Fruit fly (Drosophila melanogaster): Measurements from ENCODE around the gene subdued.

subdued gene

DNA sequence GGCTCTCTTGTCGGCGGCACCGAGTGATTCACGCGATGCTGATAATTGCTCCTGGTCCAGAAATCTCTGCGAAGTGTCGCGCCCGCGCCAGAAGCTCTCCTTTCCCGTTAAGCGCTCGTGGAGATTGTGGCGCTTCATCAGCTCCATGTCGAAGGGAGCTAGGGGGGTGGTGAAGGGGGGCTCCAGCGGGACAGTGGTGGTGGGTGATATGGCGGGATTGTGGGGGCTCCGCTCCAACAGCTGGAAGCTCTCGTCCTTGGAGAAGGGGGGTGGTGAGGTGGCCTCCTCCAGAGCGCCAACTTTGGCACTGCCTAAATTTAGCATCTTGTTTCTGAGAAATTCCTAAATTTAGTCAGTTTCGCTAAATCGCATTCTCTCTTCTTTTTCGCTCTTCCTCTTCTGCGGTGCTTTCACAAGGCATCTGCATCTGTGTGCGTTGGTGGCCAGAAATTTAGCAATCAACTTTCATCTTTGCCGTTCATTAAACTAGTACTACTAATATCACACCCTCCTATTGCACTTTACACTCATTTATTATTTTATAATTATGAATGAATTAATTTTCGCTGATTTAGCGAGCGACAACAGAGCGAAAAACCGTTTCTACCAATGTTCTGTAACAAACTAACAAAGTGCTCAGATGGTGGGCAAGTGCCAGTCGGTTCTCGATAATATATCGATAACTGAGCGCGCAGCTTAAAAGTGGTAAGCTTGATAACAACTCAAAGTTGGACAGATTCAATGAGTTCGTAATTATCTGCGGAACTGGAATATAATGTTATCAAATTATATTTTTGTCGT, at the start of gene subdued:
Gene subdued (minus strand): TSS at position 631 of the 801 bp plus-strand sequence.
- TF ChIP-seq pan (optimal IDR thresholded peaks at IDR 0.05) (no peak), EcR (GFP tag; optimal IDR thresholded peaks at IDR 0.05) (no peak), Dll (optimal IDR thresholded peaks at IDR 0.05) (no peak), usp (GFP tag; optimal IDR thresholded peaks at IDR 0.05) (no peak), psq (optimal IDR thresholded peaks at IDR 0.05) (no peak), CG8478 (optimal IDR thresholded peaks at IDR 0.05) (no peak)

DNA sequence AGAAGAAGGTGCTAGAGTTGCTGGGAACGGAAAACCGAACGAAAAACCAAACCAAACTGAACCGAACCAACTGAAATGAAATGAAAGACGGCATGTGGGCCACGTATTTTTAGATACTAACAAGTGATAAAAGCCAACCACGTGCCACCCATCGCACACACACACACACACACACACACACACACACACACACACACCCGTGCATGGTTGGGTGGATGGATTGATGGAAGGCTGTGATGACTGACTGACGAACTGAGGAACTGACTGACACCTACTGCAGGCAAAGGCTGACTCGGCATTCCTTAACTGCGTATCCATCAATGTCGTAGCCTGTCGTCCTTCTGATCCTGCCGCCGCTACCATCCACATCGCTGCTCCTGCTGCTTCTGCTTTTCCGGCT, 39.9 kb upstream of the subdued start:
- no peak for TF ChIP-seq usp (GFP tag; optimal IDR thresholded peaks at IDR 0.05)
- no peak for TF ChIP-seq psq (optimal IDR thresholded peaks at IDR 0.05)
- no peak for TF ChIP-seq EcR (GFP tag; optimal IDR thresholded peaks at IDR 0.05)
- TF ChIP-seq Dll (optimal IDR thresholded peaks at IDR 0.05): no peak
- no peak for TF ChIP-seq CG8478 (optimal IDR thresholded peaks at IDR 0.05)
- TF ChIP-seq pan (optimal IDR thresholded peaks at IDR 0.05): no peak

DNA sequence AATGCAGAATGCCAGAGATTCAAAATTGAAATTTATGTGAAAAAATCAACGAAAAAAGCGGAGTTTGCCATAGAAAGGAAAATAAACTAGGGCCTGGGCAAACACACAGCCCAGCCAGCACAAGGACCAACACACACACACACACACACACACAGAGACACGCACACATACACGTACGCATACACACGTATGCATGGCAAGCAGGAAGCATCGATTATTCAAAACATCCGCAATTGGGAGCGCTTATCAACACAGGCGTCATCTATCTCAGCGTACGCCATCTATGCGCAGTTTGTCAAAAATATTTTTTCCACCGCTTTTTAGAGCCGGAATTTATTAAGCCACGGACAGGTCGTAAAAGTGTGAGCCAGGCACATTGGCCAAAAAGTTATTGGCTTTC, 37.3 kb upstream of the subdued start:
- no peak for TF ChIP-seq usp (GFP tag; optimal IDR thresholded peaks at IDR 0.05)
- TF ChIP-seq EcR (GFP tag; optimal IDR thresholded peaks at IDR 0.05): no peak
- TF ChIP-seq CG8478 (optimal IDR thresholded peaks at IDR 0.05): no peak
- TF ChIP-seq Dll (optimal IDR thresholded peaks at IDR 0.05): no peak
- no peak for TF ChIP-seq pan (optimal IDR thresholded peaks at IDR 0.05)
- TF ChIP-seq psq (optimal IDR thresholded peaks at IDR 0.05): no peak

DNA sequence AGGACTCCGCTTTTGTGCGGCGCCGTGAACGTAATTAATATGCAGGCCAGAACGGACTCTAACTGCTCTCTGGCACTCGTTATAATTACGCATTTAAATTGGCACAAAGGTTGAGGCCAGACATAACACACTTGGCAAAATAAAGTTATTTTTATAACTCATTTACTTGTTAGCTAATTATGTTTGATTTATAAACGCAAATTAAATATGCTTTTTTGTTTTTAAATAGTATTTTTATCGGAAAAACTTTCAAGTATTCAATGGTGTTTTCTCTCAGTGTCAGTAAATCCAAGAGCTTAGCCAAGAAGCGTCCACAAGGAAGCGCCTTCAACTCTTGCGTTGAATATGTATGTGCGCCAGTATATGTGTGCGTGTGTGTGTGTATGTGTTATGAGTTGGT, 30.4 kb upstream of the subdued start:
- TF ChIP-seq CG8478 (optimal IDR thresholded peaks at IDR 0.05) (no peak), EcR (GFP tag; optimal IDR thresholded peaks at IDR 0.05) (no peak), pan (optimal IDR thresholded peaks at IDR 0.05) (no peak), psq (optimal IDR thresholded peaks at IDR 0.05) (no peak), Dll (optimal IDR thresholded peaks at IDR 0.05) (no peak), usp (GFP tag; optimal IDR thresholded peaks at IDR 0.05) (no peak)

DNA sequence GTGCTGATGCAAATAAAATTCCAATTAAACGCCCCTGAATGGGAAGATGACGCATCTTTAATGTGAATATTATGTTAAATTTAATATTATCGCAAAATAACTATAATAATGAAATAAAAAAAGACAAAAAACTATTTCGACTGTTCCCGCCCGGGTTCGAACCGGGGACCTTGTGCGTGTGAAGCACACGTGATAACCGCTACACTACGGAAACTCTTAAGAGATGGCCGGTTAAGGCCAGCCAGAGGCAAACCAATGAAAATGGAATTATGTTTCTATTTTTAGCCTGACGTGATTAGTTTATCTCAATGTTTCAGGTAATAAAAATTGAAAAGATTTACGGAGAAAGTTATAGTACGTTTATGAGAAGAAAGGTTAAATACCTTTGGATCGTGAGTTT, 29.6 kb upstream of the subdued start:
- TF ChIP-seq EcR (GFP tag; optimal IDR thresholded peaks at IDR 0.05): no peak
- no peak for TF ChIP-seq psq (optimal IDR thresholded peaks at IDR 0.05)
- TF ChIP-seq pan (optimal IDR thresholded peaks at IDR 0.05): no peak
- TF ChIP-seq usp (GFP tag; optimal IDR thresholded peaks at IDR 0.05): no peak

DNA sequence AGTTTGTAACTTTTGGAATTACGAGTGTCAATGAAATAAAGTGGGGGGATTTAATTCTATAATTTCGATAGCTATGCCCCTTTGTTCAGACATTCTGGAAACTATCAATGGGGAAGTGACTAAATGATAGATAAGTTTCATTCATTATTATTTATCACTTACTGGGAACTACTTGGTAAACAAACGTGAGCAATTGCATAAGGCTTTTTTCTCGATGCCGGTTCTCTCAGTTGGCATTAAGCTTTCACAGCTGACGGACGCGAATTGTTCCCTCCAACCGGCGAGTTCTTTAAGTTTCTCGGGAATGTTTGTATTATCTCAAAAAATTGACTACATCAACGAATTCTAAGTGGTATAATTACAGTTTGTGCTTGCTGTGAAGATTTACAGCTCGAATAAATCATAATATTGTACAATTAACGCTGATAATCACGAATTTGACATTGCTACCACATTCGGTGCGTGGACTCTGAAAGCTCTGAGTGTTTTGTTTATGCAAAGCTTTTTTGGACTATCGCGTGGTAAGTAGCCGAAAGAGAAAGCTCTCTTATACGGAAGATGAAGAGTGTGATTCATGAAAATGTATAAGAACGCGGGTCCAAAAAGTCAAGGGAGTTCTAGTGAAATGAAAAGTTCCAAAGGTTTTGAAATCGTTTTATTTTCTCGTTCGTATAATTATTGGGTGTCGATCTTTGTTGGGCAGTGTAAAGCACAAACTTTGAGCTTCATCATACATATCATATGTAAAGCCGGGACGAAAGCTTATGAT, 28.9 kb upstream of the subdued start, which contains the start of gene Naam:
Gene Naam (plus strand): TSS at position 228 of the 769 bp plus-strand sequence.
- no peak for TF ChIP-seq CG8478 (optimal IDR thresholded peaks at IDR 0.05)
- no peak for TF ChIP-seq psq (optimal IDR thresholded peaks at IDR 0.05)
- TF ChIP-seq usp (GFP tag; optimal IDR thresholded peaks at IDR 0.05): no peak
- TF ChIP-seq Dll (optimal IDR thresholded peaks at IDR 0.05): no peak
- no peak for TF ChIP-seq pan (optimal IDR thresholded peaks at IDR 0.05)
- TF ChIP-seq EcR (GFP tag; optimal IDR thresholded peaks at IDR 0.05): no peak

DNA sequence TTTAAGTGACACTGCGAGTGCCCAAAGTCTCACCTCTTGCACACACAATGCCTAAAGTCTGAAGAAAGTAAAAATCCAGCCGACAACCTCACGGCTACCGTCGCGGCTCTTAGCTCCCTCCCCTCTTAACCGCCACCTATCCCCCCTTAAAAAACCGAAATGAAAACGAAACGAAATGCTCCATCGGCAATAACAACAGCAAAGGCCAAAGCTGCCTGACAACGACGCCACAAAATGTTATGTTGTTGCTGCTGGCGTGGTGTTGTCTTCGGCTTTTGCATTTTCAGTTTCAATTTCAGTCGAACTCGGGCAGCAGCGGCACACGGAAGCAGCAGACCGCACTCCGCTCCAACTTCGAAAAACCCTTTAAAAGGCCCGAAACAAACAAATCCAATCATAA, 22.2 kb upstream of the subdued start, which contains the start of gene CG7432:
Gene CG7432 (plus strand): TSS at position 295 of the 400 bp plus-strand sequence.
- no peak for TF ChIP-seq EcR (GFP tag; optimal IDR thresholded peaks at IDR 0.05)
- no peak for TF ChIP-seq pan (optimal IDR thresholded peaks at IDR 0.05)
- TF ChIP-seq usp (GFP tag; optimal IDR thresholded peaks at IDR 0.05): no peak
- no peak for TF ChIP-seq psq (optimal IDR thresholded peaks at IDR 0.05)
- TF ChIP-seq Dll (optimal IDR thresholded peaks at IDR 0.05): no peak

DNA sequence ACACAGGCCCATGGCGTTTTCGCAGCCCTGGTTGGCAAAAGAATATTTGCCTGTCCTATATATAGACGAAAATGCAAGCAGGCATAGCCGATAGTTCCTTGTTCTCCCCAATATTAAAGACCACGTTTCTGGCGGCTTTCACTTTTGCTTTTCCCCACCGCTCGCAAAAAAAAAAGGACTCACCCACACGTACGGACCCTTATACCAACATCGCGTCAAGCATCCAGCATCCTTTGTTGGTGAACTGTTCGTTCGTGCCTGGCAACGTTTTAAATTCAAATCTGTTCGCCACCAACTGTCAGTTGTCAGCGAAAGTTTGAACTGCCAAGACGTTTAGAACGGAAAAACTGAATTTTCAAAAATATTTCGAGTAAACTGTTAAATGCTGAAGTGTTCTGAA, 16.9 kb upstream of the subdued start, which contains the start of gene ort:
Gene ort (plus strand): TSS at position 301 of the 400 bp plus-strand sequence.
- no peak for TF ChIP-seq Dll (optimal IDR thresholded peaks at IDR 0.05)
- TF ChIP-seq EcR (GFP tag; optimal IDR thresholded peaks at IDR 0.05): no peak
- TF ChIP-seq CG8478 (optimal IDR thresholded peaks at IDR 0.05): no peak
- no peak for TF ChIP-seq usp (GFP tag; optimal IDR thresholded peaks at IDR 0.05)
- TF ChIP-seq psq (optimal IDR thresholded peaks at IDR 0.05): no peak
- no peak for TF ChIP-seq pan (optimal IDR thresholded peaks at IDR 0.05)

DNA sequence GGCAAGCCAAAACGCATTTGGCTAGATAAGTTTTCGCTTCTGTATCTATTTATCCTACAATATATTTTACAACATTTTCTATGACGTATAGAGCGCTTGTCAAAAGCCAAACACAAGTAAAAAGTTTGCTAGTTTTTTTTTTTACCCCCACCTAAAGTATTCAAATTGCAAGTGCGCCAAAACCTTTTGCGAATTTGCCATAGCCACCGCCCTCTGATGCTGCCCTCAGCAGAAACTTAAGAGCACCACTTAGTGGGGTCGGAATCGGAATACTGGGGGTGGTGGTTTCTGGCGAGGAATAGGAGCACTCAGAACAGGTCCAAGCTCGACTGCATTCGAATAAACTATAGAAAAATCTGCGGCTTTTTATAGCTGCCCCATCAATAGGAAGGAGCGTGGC, 15.2 kb upstream of the subdued start, which contains the start of gene CG6184:
Gene CG6184 (minus strand): TSS at position 101 of the 400 bp plus-strand sequence.
- no peak for TF ChIP-seq psq (optimal IDR thresholded peaks at IDR 0.05)
- TF ChIP-seq EcR (GFP tag; optimal IDR thresholded peaks at IDR 0.05): no peak
- no peak for TF ChIP-seq CG8478 (optimal IDR thresholded peaks at IDR 0.05)
- TF ChIP-seq pan (optimal IDR thresholded peaks at IDR 0.05): no peak
- no peak for TF ChIP-seq Dll (optimal IDR thresholded peaks at IDR 0.05)
- no peak for TF ChIP-seq usp (GFP tag; optimal IDR thresholded peaks at IDR 0.05)

DNA sequence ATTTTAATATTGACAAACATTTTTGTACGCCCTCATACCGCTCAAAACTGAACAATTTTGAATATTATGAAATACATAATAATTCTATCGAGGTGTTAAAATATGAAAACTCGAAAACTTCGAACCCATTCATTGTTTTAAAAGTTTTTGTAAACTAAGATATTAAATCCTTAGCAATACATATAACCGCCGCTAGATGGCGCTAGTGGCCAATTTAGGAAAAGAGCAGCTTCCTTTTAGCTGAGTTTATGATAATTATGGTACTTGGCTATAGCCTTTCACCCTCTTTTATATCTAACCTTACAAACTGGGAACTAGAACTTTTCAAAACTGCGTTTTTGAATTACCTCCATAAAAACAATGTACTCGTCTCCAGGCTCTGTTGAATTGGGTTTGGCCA, 14.7 kb upstream of the subdued start:
- TF ChIP-seq usp (GFP tag; optimal IDR thresholded peaks at IDR 0.05) (no peak), EcR (GFP tag; optimal IDR thresholded peaks at IDR 0.05) (no peak), Dll (optimal IDR thresholded peaks at IDR 0.05) (no peak), CG8478 (optimal IDR thresholded peaks at IDR 0.05) (no peak), psq (optimal IDR thresholded peaks at IDR 0.05) (no peak), pan (optimal IDR thresholded peaks at IDR 0.05) (no peak)

DNA sequence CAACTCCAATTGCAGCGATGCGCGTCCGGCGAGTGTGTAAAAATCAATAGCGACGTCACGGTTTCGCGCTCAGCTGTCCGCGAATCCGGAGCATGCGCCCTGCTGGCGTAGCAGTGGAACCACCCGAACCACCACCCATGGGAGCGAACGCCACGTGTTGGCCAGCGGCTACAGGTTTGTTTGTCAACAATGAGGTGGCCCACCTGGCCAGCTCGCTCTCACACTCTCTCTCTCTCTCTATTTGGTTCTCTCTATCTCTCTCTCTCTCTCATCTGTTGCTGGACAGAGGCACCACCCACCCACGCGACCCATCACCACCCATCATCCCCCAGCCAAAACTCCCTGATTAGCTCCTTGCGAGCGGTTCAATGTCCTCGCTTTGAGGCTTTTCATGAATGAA, 13.9 kb upstream of the subdued start:
- no peak for TF ChIP-seq pan (optimal IDR thresholded peaks at IDR 0.05)
- no peak for TF ChIP-seq usp (GFP tag; optimal IDR thresholded peaks at IDR 0.05)
- TF ChIP-seq CG8478 (optimal IDR thresholded peaks at IDR 0.05): no peak
- TF ChIP-seq EcR (GFP tag; optimal IDR thresholded peaks at IDR 0.05): no peak
- TF ChIP-seq Dll (optimal IDR thresholded peaks at IDR 0.05): no peak
- no peak for TF ChIP-seq psq (optimal IDR thresholded peaks at IDR 0.05)

DNA sequence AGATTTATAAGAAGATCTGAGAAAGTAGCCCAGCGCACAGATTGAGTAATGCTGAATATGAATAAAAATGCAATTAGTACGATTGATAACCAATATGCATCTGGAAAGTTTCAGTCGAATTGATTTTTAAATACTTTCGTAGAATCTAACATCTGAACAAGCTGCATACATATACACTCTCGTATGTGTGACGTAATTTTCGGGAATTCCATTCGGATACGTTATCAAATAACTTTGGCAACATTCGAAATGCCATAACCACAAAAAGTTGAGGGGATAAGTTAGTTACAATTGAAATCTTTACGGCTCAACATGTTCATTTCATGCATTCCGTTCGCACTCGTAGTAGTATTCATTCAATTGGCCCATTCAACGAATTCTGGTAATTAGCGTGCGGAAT, 8.2 kb upstream of the subdued start, which contains the start of gene CG31219:
Gene CG31219 (plus strand): TSS at position 301 of the 400 bp plus-strand sequence.
- TF ChIP-seq EcR (GFP tag; optimal IDR thresholded peaks at IDR 0.05): no peak
- no peak for TF ChIP-seq pan (optimal IDR thresholded peaks at IDR 0.05)
- TF ChIP-seq CG8478 (optimal IDR thresholded peaks at IDR 0.05): no peak
- no peak for TF ChIP-seq Dll (optimal IDR thresholded peaks at IDR 0.05)
